Worm (Caenorhabditis elegans): ENCODE results near the gene B0285.6.
A peak's percentile ranks its signal among the peaks of the same experiment; 100 is the strongest.

ce11 chrIII:4335614-4336013 lies 14.3 kb upstream of the B0285.6 start:
- no peak for TF ChIP-seq nhr-6 (tag; optimal IDR thresholded peaks at IDR 0.05)
- TF ChIP-seq lin-39 (tag; optimal IDR thresholded peaks at IDR 0.05): no peak
- peak in 1 of 2 experiments; percentile 42 for TF ChIP-seq unc-62 (GFP tag; optimal IDR thresholded peaks at IDR 0.05 in 1 of 2)
- TF ChIP-seq unc-62 (tag; optimal IDR thresholded peaks at IDR 0.05): no peak
- peak; percentile 17 to 35 for TF ChIP-seq lsy-2 (tag; optimal IDR thresholded peaks at IDR 0.05)
- TF ChIP-seq nhr-237 (tag; optimal IDR thresholded peaks at IDR 0.05): no peak
- peak in 1 of 2 experiments; percentile 31 for TF ChIP-seq hif-1 (tag; optimal IDR thresholded peaks at IDR 0.05)
- TF ChIP-seq egl-27 (tag; optimal IDR thresholded peaks at IDR 0.05): no peak
- no peak for TF ChIP-seq fos-1 (tag; optimal IDR thresholded peaks at IDR 0.05)
- TF ChIP-seq ces-1 (GFP tag; optimal IDR thresholded peaks at IDR 0.05): no peak

Measured in whole organism, L4 larva.